Fruit fly (Drosophila melanogaster): ENCODE data around the gene AstC-R2.
"Not testable (repeated sequence)": the region's sequence is repeated elsewhere in the genome, so short reads cannot be mapped to it uniquely, and the experiment has no call there.

Gene AstC-R2

DNA sequence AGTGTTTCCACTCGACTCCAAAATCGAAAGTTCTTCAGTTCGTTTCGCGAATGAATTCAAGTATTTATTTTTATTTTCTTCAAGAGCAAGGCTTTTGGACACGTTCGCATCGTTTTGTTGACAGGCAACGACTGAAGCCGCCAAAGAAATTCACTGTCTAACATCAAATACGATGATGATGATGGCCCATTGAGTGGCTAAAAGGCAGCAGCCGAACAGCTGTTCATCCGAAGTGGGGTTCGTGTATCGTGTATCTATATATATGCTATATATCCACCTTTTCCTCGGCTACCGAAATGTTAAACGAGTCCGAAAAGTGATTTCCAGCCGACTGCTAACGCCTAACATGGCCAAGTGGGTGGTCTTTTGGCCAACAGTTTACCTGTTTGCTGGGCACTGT is at the start of gene AstC-R2:
Gene AstC-R2 (minus strand): TSS at position 133 of the 400 bp plus-strand sequence.
- TF ChIP-seq CTCF (optimal IDR thresholded peaks at IDR 0.05), result no peak
- TF ChIP-seq CG8478 (optimal IDR thresholded peaks at IDR 0.05), result no peak

DNA sequence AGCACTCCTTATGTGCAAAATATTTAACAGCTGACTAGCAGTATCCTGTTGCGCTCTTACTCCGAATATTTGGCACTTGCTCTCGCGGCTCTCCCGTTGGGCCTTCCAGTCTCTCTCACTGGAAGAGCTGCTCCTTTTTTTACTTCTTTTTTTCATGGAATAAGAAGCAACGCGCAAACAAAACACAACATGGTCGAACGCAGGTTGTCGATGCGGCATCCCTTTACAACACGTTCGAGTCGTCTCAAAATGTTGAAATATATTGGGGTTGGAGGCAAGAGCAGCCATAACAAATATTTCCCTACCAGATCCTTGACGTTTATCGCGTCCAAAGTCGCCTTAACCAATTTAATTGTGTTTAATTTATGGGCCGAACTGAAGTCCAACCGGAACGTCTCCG is 37.5 kb upstream of the AstC-R2 start:
- TF ChIP-seq CTCF (optimal IDR thresholded peaks at IDR 0.05) (no peak), CG8478 (optimal IDR thresholded peaks at IDR 0.05) (no peak)

DNA sequence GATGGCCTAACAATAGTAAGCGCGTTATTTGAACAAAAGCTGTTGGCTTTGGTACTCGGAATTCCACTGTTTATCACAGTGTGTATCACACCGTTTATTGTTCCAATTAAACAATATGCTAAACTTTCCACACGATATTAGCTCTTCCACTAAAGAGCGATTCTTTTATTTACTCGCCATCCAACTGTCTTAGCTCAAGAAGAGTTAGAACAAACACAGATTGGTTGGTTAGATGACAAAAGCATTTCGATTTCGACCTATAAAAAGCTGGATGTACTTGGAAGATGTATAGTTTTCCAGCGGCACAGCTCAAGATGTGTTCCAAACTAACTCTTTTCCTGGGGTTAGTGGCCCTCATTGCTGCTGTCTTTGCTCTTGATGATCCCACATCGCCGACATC is 24.3 kb upstream of the AstC-R2 start, which contains the start of gene CG32198:
Gene CG32198 (plus strand): TSS at position 301 of the 400 bp plus-strand sequence.
- TF ChIP-seq CTCF (optimal IDR thresholded peaks at IDR 0.05) (no peak), CG8478 (optimal IDR thresholded peaks at IDR 0.05) (no peak)

DNA sequence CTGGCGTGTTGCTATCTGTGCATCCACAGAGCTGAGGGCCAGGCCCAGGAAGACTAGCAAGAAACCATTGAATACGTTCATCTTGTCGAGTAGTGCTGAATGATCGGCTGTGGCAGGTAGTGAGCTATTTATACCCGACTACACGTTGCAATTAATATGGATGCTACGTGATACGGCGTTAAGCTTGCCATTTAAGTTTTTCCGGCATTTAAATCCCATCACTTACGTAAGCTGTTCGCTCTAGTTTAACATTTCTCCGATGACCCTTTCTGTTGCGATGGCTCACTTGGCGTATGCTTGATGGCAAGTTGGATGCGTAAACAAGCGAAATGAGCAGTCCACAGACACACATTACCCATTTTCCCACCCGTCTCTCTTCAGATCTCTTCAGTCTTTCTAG is 30.1 kb downstream of the AstC-R2 start, which contains the start of gene Met75Ca:
Gene Met75Ca (minus strand): TSS at position 101 of the 400 bp plus-strand sequence.
- not testable (repeated sequence) for TF ChIP-seq CG8478, CTCF (optimal IDR thresholded peaks at IDR 0.05)

DNA sequence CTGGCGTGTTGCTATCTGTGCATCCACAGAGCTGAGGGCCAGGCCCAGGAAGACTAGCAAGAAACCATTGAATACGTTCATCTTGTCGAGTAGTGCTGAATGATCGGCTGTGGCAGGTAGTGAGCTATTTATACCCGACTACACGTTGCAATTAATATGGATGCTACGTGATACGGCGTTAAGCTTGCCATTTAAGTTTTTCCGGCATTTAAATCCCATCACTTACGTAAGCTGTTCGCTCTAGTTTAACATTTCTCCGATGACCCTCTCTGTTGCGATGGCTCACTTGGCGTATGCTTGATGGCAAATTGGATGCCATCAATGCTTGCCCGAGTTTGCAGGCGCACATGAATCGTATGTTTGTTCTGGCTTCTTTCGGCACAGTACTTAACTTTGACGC is 32.8 kb downstream of the AstC-R2 start, which contains the start of gene Met75Cb:
Gene Met75Cb (minus strand): TSS at position 101 of the 400 bp plus-strand sequence.
- not testable (repeated sequence) for TF ChIP-seq CG8478, CTCF (optimal IDR thresholded peaks at IDR 0.05)

DNA sequence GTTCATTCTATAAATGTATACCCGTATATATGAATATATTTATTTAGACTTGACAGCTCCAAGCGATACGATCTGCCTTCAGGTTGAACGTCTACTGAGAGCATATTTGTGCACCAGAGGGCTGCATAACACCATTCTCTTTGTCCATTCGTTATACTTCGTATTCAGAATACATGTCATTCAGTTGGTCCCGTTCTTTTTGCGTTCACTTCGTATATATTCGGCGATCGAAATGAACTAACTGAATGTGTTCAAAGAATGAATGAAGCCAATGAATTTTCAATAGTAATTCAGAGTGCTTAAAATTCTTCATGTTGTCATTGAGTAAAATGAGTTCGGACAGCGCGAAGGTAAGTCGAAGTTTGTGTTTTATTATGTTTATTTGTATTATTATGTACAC is 39.3 kb downstream of the AstC-R2 start, which contains the start of gene CG4306:
Gene CG4306 (minus strand): TSS at position 101 of the 400 bp plus-strand sequence.
- TF ChIP-seq CTCF (optimal IDR thresholded peaks at IDR 0.05), result no peak
- no peak for TF ChIP-seq CG8478 (optimal IDR thresholded peaks at IDR 0.05)

DNA sequence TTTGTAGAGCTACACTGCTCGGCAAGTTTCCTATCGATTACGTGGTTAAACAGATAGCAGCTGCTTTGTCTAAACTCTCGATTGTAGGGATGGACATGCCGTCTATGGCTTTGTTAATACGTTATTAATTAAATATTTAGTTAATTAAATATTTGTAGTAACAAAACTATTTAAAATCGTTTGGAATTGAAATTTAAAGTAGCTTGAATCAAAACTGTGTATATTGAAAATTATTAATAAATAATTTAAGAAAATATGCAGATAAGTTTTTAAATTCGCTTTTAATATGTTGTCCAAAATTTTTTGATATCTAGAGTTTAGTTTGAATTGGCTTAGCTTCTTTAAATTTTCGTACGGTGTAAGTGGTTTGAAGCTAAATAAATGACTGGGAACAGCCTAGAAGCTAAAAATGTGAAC is 41.4 kb downstream of the AstC-R2 start, which contains the start of gene CG32196:
Gene CG32196 (minus strand): TSS at position 38 of the 417 bp plus-strand sequence.
- no peak for TF ChIP-seq CG8478 (optimal IDR thresholded peaks at IDR 0.05)
- no peak for TF ChIP-seq CTCF (optimal IDR thresholded peaks at IDR 0.05)

DNA sequence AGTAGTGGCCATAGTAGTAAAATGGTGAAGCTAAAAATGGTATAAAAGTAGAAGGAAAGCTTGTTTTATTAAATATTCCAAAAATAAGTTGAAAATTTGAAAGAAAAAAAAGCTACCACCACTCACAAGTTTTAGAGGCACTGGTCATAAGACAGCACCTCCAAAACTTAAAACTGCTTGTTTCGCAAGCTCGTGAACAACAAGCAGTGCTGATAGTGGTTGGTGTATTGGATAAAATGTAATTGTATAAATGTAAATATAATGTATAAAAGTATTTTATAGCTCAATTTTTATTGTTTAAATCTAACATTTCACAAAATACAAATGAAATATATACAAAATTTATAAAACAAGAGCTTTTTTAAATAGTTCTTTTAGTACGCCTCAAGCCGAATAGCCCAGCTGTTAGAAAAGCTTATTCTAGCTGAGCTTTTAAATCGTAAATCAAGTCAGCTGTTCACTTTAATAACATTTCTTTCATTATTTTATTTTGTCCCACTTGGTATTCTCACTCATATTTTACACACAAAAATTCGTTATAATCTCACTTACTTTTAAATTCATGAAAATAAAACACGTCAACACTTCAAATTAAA is 41.9 kb downstream of the AstC-R2 start:
- TF ChIP-seq CG8478 (optimal IDR thresholded peaks at IDR 0.05) (no peak), CTCF (optimal IDR thresholded peaks at IDR 0.05) (peak in 1 of 2 experiments; percentile 70)

DNA sequence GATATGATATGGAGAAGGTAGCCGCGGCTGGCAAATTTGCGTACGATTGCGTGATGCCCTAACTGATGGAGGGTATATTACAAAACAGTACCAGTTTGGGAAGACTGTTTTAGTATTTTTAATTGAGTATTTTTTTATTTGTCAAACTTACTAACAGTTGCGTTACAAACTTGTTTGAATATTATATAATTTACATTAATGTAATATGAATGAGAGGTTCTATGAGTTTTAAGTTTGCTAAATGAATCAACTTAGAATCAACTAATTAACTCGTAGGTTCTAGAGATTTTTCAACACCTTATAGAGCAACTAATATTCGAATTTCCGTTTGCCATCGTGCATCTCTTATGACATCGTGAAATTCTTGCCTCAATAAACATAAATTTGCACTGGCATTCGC is 52.7 kb downstream of the AstC-R2 start:
- TF ChIP-seq CG8478 (optimal IDR thresholded peaks at IDR 0.05), result no peak
- no peak for TF ChIP-seq CTCF (optimal IDR thresholded peaks at IDR 0.05)

DNA sequence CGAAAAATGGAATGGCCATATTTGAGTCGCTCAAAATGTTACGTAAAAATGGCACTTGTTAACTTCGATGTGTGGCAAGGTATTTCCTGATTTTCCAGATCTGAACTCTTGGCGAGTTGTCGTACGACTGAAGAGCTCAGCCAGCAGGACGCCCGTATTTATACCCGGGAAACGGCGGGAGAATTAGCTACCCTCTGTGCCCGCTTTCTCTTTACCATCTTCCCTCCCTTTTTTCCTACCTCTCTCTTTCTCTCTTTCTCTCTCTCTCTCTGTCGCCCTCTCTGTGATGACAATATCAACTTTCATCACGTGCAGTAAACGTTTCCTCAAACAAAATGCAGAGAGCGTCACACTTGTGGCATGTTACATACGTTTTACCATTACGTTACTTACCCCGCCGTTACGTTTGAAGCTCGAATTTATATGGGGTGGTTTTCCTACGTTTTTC is 62.5 kb downstream of the AstC-R2 start, which contains the start of gene skl:
Gene skl (minus strand): TSS at position 134 of the 448 bp plus-strand sequence.
- no peak for TF ChIP-seq CG8478 (optimal IDR thresholded peaks at IDR 0.05)
- no peak for TF ChIP-seq CTCF (optimal IDR thresholded peaks at IDR 0.05)

Measured in S2 (cell line).